Fruit fly (Drosophila melanogaster) whole organism, embryonic: ENCODE results near the gene gcm.

Source experiments
- BEAF-32 ChIP-seq: fragments of 200-800 bp; sonication (Bioruptor generic); optimal IDR thresholded peaks from 3 replicates; lab custom pipeline; 2017; ENCODE audit warnings: missing biosample characterization, missing genetic modification characterization, mild to moderate bottlenecking, moderate library complexity, missing genetic modification reagents
- CG11398 ChIP-seq: fragments of 200-800 bp; sonication (Bioruptor generic); optimal IDR thresholded peaks from 2 replicates; lab custom pipeline; 2016; ENCODE audit warnings: missing biosample characterization, missing genetic modification characterization
- CG12391 ChIP-seq: fragments of 200-800 bp; sonication (Bioruptor generic); optimal IDR thresholded peaks from 3 replicates; lab custom pipeline; 2018; ENCODE audit warnings: missing biosample characterization, mild to moderate bottlenecking, missing genetic modification characterization, moderate library complexity
- CG15479 ChIP-seq: fragments of 200-800 bp; sonication (Bioruptor generic); optimal IDR thresholded peaks from 3 replicates; lab custom pipeline; 2019; ENCODE audit warnings: missing biosample characterization, mild to moderate bottlenecking, missing genetic modification characterization, moderate library complexity
- CG18599 ChIP-seq: fragments of 200-800 bp; sonication (Bioruptor generic); optimal IDR thresholded peaks from 3 replicates; lab custom pipeline; 2017; ENCODE audit warnings: missing biosample characterization, missing genetic modification characterization, mild to moderate bottlenecking, moderate library complexity, missing genetic modification reagents
- CG2129 ChIP-seq: fragments of 200-800 bp; sonication (Bioruptor generic); IDR thresholded peaks from 2 replicates; pipeline ENCODE4 v1.3.6; 2022; ENCODE audit warnings: missing biosample characterization, missing genetic modification characterization; ENCODE audit not compliant: partially characterized antibody
- CG34422 ChIP-seq: fragments of 200-800 bp; sonication (Bioruptor generic); IDR thresholded peaks from 3 replicates; pipeline ENCODE4 v1.3.6; 2022; ENCODE audit warnings: missing biosample characterization, missing genetic modification characterization
- CG3838 ChIP-seq: fragments of 200-800 bp; sonication (Bioruptor generic); optimal IDR thresholded peaks from 3 replicates; lab custom pipeline; 2016; ENCODE audit warnings: missing biosample characterization, missing genetic modification characterization
- CG4424 ChIP-seq: fragments of 200-800 bp; sonication (Bioruptor generic); optimal IDR thresholded peaks from 3 replicates; lab custom pipeline; 2016; ENCODE audit warnings: missing biosample characterization, missing genetic modification characterization
- CG6272 ChIP-seq: fragments of 200-800 bp; sonication (Bioruptor generic); IDR thresholded peaks from 2 replicates; pipeline ENCODE4 v1.3.6; 2022; ENCODE audit warnings: missing biosample characterization, missing genetic modification characterization
- CG6683 ChIP-seq: fragments of 200-800 bp; sonication (Bioruptor generic); optimal IDR thresholded peaks from 2 replicates; lab custom pipeline; 2017; ENCODE audit warnings: missing biosample characterization, mild to moderate bottlenecking, missing genetic modification characterization, missing genetic modification reagents
- CG7556 ChIP-seq: fragments of 200-800 bp; sonication (Bioruptor generic); optimal IDR thresholded peaks from 2 replicates; lab custom pipeline; 2017; ENCODE audit warnings: missing biosample characterization, mild to moderate bottlenecking, missing genetic modification characterization
- CG7987 ChIP-seq: fragments of 200-800 bp; sonication (Bioruptor generic); optimal IDR thresholded peaks from 2 replicates; lab custom pipeline; 2018; ENCODE audit warnings: missing biosample characterization, mild to moderate bottlenecking, missing genetic modification characterization, moderate library complexity
- D19A ChIP-seq: fragments of 200-800 bp; optimal IDR thresholded peaks from 3 replicates; lab custom pipeline; 2019; ENCODE audit warnings: missing biosample characterization, mild to moderate bottlenecking, missing genetic modification characterization, moderate library complexity
- Dbx ChIP-seq: fragments of 200-800 bp; sonication (Bioruptor generic); IDR thresholded peaks from 3 replicates; pipeline ENCODE4 v1.3.6; 2022; ENCODE audit warnings: missing biosample characterization, missing genetic modification characterization
- Dfd ChIP-seq, 2 experiments: fragments of >200 bp; optimal IDR thresholded peaks; 2 replicates each; lab custom pipeline; 2017; ENCODE audit warnings: missing biosample characterization in 2 of 2, missing genetic modification characterization in 2 of 2
- Doc2 ChIP-seq: fragments of 200-800 bp; sonication (Bioruptor generic); IDR thresholded peaks from 2 replicates; pipeline ENCODE4 v1.3.6; 2022; ENCODE audit warnings: missing biosample characterization, missing genetic modification characterization
- Gug ChIP-seq: fragments of 200-800 bp; sonication (Bioruptor generic); IDR thresholded peaks from 4 replicates; pipeline ENCODE4 v1.3.6; 2022; ENCODE audit warnings: missing biosample characterization, missing genetic modification characterization
- HLH54F ChIP-seq: fragments of 200-800 bp; sonication (Bioruptor generic); optimal IDR thresholded peaks from 3 replicates; lab custom pipeline; 2016; ENCODE audit warnings: missing biosample characterization, missing genetic modification characterization
- Hr78 ChIP-seq, 2 experiments: fragments of 200-800 bp in 1 of 2; fragments of >200 bp in 1 of 2; sonication (Bioruptor generic) in 1 of 2; optimal IDR thresholded peaks; 2 replicates each; lab custom pipeline; 2017 to 2019; ENCODE audit warnings: missing biosample characterization in 2 of 2, missing genetic modification characterization in 2 of 2, mild to moderate bottlenecking in 1 of 2, moderate library complexity in 1 of 2
- Neu2 ChIP-seq: fragments of 200-800 bp; sonication (Bioruptor generic); optimal IDR thresholded peaks from 3 replicates; lab custom pipeline; 2016; ENCODE audit warnings: missing biosample characterization, missing genetic modification characterization, borderline replicate concordance
- Oli ChIP-seq: fragments of 200-800 bp; sonication (Bioruptor generic); optimal IDR thresholded peaks from 2 replicates; lab custom pipeline; 2018; ENCODE audit warnings: missing biosample characterization, mild to moderate bottlenecking, missing genetic modification characterization, moderate library complexity
- Poxn ChIP-seq: fragments of 200-800 bp; sonication (Bioruptor generic); IDR thresholded peaks from 2 replicates; pipeline ENCODE4 v1.3.6; 2022; ENCODE audit warnings: missing biosample characterization, missing genetic modification characterization
- Ptx1 ChIP-seq: fragments of 200-800 bp; sonication (Bioruptor generic); IDR thresholded peaks from 2 replicates; pipeline ENCODE4 v1.3.6; 2022; ENCODE audit warnings: missing biosample characterization, missing genetic modification characterization
- Scr ChIP-seq: fragments of 200-800 bp; sonication (Bioruptor generic); IDR thresholded peaks from 2 replicates; pipeline ENCODE4 v1.3.6; 2022; ENCODE audit warnings: missing biosample characterization, missing genetic modification characterization; ENCODE audit not compliant: partially characterized antibody
- Six4 ChIP-seq: fragments of 200-800 bp; sonication (Bioruptor generic); optimal IDR thresholded peaks from 2 replicates; lab custom pipeline; 2016; ENCODE audit warnings: missing biosample characterization, missing genetic modification characterization
- Trl ChIP-seq, 3 experiments: fragments of >200 bp in 2 of 3; fragments of 200-800 bp in 1 of 3; sonication (Bioruptor generic) in 1 of 3; optimal IDR thresholded peaks; 2 replicates in 1 of 3; 3 replicates in 2 of 3; lab custom pipeline; 2016 to 2017; ENCODE audit warnings: missing biosample characterization in 1 of 3, missing genetic modification characterization in 1 of 3
- ac ChIP-seq: fragments of 200-800 bp; sonication (Bioruptor generic); optimal IDR thresholded peaks from 3 replicates; lab custom pipeline; 2017; ENCODE audit warnings: missing biosample characterization, mild to moderate bottlenecking, missing genetic modification characterization
- ash1 ChIP-seq: fragments of 200-800 bp; sonication (Bioruptor generic); optimal IDR thresholded peaks from 2 replicates; lab custom pipeline; 2018; ENCODE audit warnings: missing biosample characterization, mild to moderate bottlenecking, missing genetic modification characterization
- btn ChIP-seq: fragments of 200-800 bp; sonication (Bioruptor generic); optimal IDR thresholded peaks from 2 replicates; lab custom pipeline; 2016; ENCODE audit warnings: missing biosample characterization, missing genetic modification characterization
- cato ChIP-seq: fragments of 200-800 bp; sonication (Bioruptor generic); optimal IDR thresholded peaks from 2 replicates; lab custom pipeline; 2016; ENCODE audit warnings: missing biosample characterization, missing genetic modification characterization, borderline replicate concordance
- esg ChIP-seq: fragments of 200-800 bp; sonication (Bioruptor generic); conservative IDR thresholded peaks from 2 replicates; pipeline ENCODE4 v1.3.6; 2022; ENCODE audit warnings: missing biosample characterization, missing genetic modification characterization
- ftz-f1 ChIP-seq: fragments of 200-800 bp; sonication (Bioruptor generic); optimal IDR thresholded peaks from 2 replicates; lab custom pipeline; 2016; ENCODE audit warnings: missing biosample characterization, missing genetic modification characterization
- fu2 ChIP-seq: fragments of 200-800 bp; sonication (Bioruptor generic); optimal IDR thresholded peaks from 2 replicates; lab custom pipeline; 2016; ENCODE audit warnings: missing biosample characterization, missing genetic modification characterization
- gsb-n ChIP-seq: fragments of 200-800 bp; sonication (Bioruptor generic); optimal IDR thresholded peaks from 3 replicates; lab custom pipeline; 2018; ENCODE audit warnings: missing biosample characterization, mild to moderate bottlenecking, missing genetic modification characterization
- hb ChIP-seq: fragments of 200-800 bp; sonication (Bioruptor generic); IDR thresholded peaks from 3 replicates; pipeline ENCODE4 v1.3.6; 2022; ENCODE audit warnings: missing biosample characterization, missing genetic modification characterization; ENCODE audit not compliant: partially characterized antibody
- lov ChIP-seq, 2 experiments: fragments of 200-800 bp in 1 of 2; fragments of >200 bp in 1 of 2; sonication (Bioruptor generic) in 1 of 2; IDR thresholded peaks in 1 of 2; optimal IDR thresholded peaks in 1 of 2; 2 replicates in 1 of 2; 3 replicates in 1 of 2; pipeline versions ENCODE4 v1.3.6 to Lab custom; 2017 to 2022; ENCODE audit warnings: missing biosample characterization in 1 of 2, missing genetic modification characterization in 1 of 2
- mld ChIP-seq: fragments of 200-800 bp; sonication (Bioruptor generic); IDR thresholded peaks from 3 replicates; pipeline ENCODE4 v1.3.6; 2022; ENCODE audit warnings: missing biosample characterization, missing genetic modification characterization; ENCODE audit not compliant: partially characterized antibody
- nmo ChIP-seq: fragments of 200-800 bp; sonication (Bioruptor generic); optimal IDR thresholded peaks from 2 replicates; lab custom pipeline; 2018; ENCODE audit warnings: missing biosample characterization, mild to moderate bottlenecking, missing genetic modification characterization, moderate library complexity
- oc ChIP-seq: fragments of 200-800 bp; sonication (Bioruptor generic); optimal IDR thresholded peaks from 2 replicates; lab custom pipeline; 2018; ENCODE audit warnings: missing biosample characterization, mild to moderate bottlenecking, missing genetic modification characterization, moderate library complexity
- psq ChIP-seq: fragments of 200-800 bp; sonication (Bioruptor generic); optimal IDR thresholded peaks from 2 replicates; lab custom pipeline; 2017; ENCODE audit warnings: missing biosample characterization, missing genetic modification characterization
- sc ChIP-seq, 3 experiments: fragments of >200 bp in 2 of 3; fragments of 200-800 bp in 1 of 3; sonication (Bioruptor generic) in 1 of 3; optimal IDR thresholded peaks; 2 replicates in 2 of 3; 3 replicates in 1 of 3; lab custom pipeline; 2017; ENCODE audit warnings: mild to moderate bottlenecking in 1 of 3, missing biosample characterization in 1 of 3, missing genetic modification characterization in 1 of 3, missing genetic modification reagents in 1 of 3
- sqz ChIP-seq: fragments of 200-800 bp; sonication (Bioruptor generic); optimal IDR thresholded peaks from 3 replicates; lab custom pipeline; 2018; ENCODE audit warnings: missing biosample characterization, mild to moderate bottlenecking, missing genetic modification characterization
- tll ChIP-seq, 2 experiments: fragments of 200-800 bp in 1 of 2; fragments of >200 bp in 1 of 2; sonication (Bioruptor generic) in 1 of 2; optimal IDR thresholded peaks; 2 replicates each; lab custom pipeline; 2017 to 2019; ENCODE audit warnings: missing biosample characterization in 2 of 2, missing genetic modification characterization in 2 of 2, mild to moderate bottlenecking in 1 of 2, moderate library complexity in 1 of 2
- trem ChIP-seq: fragments of 200-800 bp; optimal IDR thresholded peaks from 3 replicates; lab custom pipeline; 2019; ENCODE audit warnings: missing biosample characterization, mild to moderate bottlenecking, missing genetic modification characterization, moderate library complexity
- ttk ChIP-seq: fragments of 200-800 bp; sonication (Bioruptor generic); IDR thresholded peaks from 2 replicates; pipeline ENCODE4 v2.1.2; 2022; ENCODE audit warnings: missing biosample characterization, missing genetic modification characterization
- unc-4 ChIP-seq: fragments of 200-800 bp; sonication (Bioruptor generic); IDR thresholded peaks from 2 replicates; pipeline ENCODE4 v1.3.6; 2022; ENCODE audit warnings: missing biosample characterization, missing genetic modification characterization; ENCODE audit not compliant: partially characterized antibody
- zen ChIP-seq: fragments of 200-800 bp; sonication (Bioruptor generic); optimal IDR thresholded peaks from 3 replicates; lab custom pipeline; 2018; ENCODE audit warnings: missing biosample characterization, mild to moderate bottlenecking, missing genetic modification characterization, moderate library complexity

Gene gcm

DNA sequence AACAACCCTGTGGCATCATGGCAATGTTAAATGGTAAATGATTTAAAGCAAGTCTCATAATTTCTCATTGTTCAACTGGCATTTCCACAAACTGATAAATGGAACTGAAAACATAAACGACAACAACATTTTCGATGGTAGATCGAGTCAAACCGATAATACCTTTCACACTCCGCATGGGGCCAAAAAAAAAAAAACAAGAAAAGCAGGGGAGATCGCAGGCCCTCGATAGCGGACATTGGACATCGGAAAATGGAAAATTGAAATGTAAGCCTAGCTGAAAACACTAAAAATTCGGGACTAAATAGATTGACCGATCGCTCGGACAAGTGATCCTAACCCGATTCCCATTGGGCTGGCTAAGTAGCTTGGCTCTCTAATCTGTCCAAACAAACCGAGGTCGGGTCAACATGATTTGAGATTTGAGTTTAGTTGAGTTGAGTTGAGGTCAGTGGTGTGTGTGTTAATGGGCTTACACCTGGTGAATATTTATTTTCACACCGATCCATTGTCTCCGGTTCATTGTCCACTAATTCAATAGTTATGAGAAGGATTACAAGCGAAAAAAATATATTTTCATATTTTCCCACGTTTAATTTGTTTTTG, 2.7 kb upstream of the gcm start (continued):
- no peak for TF ChIP-seq mld (GFP tag; lab: Robert Waterston, UW)
- no peak for TF ChIP-seq sc (optimal IDR thresholded peaks at IDR 0.05; lab: Kevin White, UChicago)
- TF ChIP-seq sc (GFP tag; optimal IDR thresholded peaks at IDR 0.05; lab: Kevin White, UChicago) = no peak
- no peak for TF ChIP-seq D19A (tag; lab: Kevin White, UChicago)
- no peak for TF ChIP-seq trem (tag; lab: Kevin White, UChicago)
- no peak for TF ChIP-seq Oli (tag; lab: Kevin White, UChicago)
- no peak for TF ChIP-seq lov (optimal IDR thresholded peaks at IDR 0.05; lab: Kevin White, UChicago)
- no peak for TF ChIP-seq lov (GFP tag; IDR thresholded peaks at IDR 0.05; lab: Robert Waterston, UW)
- no peak for TF ChIP-seq CG6683 (GFP tag; lab: Kevin White, UChicago)
- TF ChIP-seq fu2 (GFP tag; lab: Kevin White, UChicago) = no peak
- TF ChIP-seq esg (GFP tag; lab: Robert Waterston, UW) = no peak
- TF ChIP-seq sqz (GFP tag; lab: Kevin White, UChicago) = peak; percentile 61
- TF ChIP-seq Gug (GFP tag; lab: Robert Waterston, UW) = no peak
- TF ChIP-seq BEAF-32 (GFP tag; lab: Kevin White, UChicago) = no peak
- TF ChIP-seq HLH54F (GFP tag; lab: Kevin White, UChicago) = no peak
- TF ChIP-seq unc-4 (GFP tag; lab: Robert Waterston, UW) = no peak
- no peak for TF ChIP-seq Dfd (GFP tag; optimal IDR thresholded peaks at IDR 0.05; lab: Kevin White, UChicago)
- no peak for TF ChIP-seq Trl (optimal IDR thresholded peaks at IDR 0.05; lab: Kevin White, UChicago)
- TF ChIP-seq Trl (GFP tag; optimal IDR thresholded peaks at IDR 0.05; lab: Kevin White, UChicago) = no peak
- TF ChIP-seq zen = peak; percentile 40
- TF ChIP-seq CG7556 (GFP tag; lab: Kevin White, UChicago) = no peak
- no peak for TF ChIP-seq ttk (GFP tag; lab: Robert Waterston, UW)
- no peak for TF ChIP-seq CG6272 (GFP tag; lab: Robert Waterston, UW)
- TF ChIP-seq tll (GFP tag; optimal IDR thresholded peaks at IDR 0.05; lab: Kevin White, UChicago) = peak in 1 of 2 experiments; percentile 94
- no peak for TF ChIP-seq psq (GFP tag; lab: Kevin White, UChicago)
- TF ChIP-seq Six4 = no peak
- no peak for TF ChIP-seq Scr (GFP tag; lab: Robert Waterston, UW)
- TF ChIP-seq CG7987 (GFP tag; lab: Kevin White, UChicago) = no peak
- TF ChIP-seq CG34422 = no peak
- no peak for TF ChIP-seq CG18599 (GFP tag; lab: Kevin White, UChicago)
- peak; percentile 5 for TF ChIP-seq CG15479 (GFP tag; lab: Kevin White, UChicago)
- TF ChIP-seq CG2129 = no peak
- peak; percentile 46 for TF ChIP-seq oc (tag; lab: Kevin White, UChicago)
- no peak for TF ChIP-seq CG11398 (GFP tag; lab: Kevin White, UChicago)
- TF ChIP-seq Ptx1 (GFP tag; lab: Robert Waterston, UW) = no peak
- no peak for TF ChIP-seq CG3838
- TF ChIP-seq Poxn (GFP tag; lab: Robert Waterston, UW) = no peak
- TF ChIP-seq Dbx (GFP tag; lab: Robert Waterston, UW) = no peak
- no peak for TF ChIP-seq Doc2 (GFP tag; lab: Robert Waterston, UW)
- TF ChIP-seq ftz-f1 = no peak
- TF ChIP-seq Hr78 (GFP tag; optimal IDR thresholded peaks at IDR 0.05; lab: Kevin White, UChicago) = no peak
- TF ChIP-seq ac (GFP tag; lab: Kevin White, UChicago) = peak; percentile 17
- TF ChIP-seq ash1 (GFP tag; lab: Kevin White, UChicago) = no peak
- TF ChIP-seq nmo (GFP tag; lab: Kevin White, UChicago) = no peak
- no peak for TF ChIP-seq cato
- no peak for TF ChIP-seq Neu2 (GFP tag; lab: Kevin White, UChicago)
- no peak for TF ChIP-seq gsb-n (tag; lab: Kevin White, UChicago)
- no peak for TF ChIP-seq CG4424 (GFP tag; lab: Kevin White, UChicago)
- TF ChIP-seq hb = no peak
- no peak for TF ChIP-seq btn (GFP tag; lab: Kevin White, UChicago)
- TF ChIP-seq CG12391 (tag; lab: Kevin White, UChicago) = no peak
